Worm (Caenorhabditis elegans) whole organism, early embryonic: Measurements from ENCODE around the gene cyk-7.

Source experiments
- B0310.2 ChIP-seq: sonication (generic microtip); optimal IDR thresholded peaks from 2 replicates; lab custom pipeline; 2016; ENCODE audit warnings: mild to moderate bottlenecking, missing genetic modification characterization, missing compliant biosample characterization
- F13C5.2 ChIP-seq: sonication (generic microtip); optimal IDR thresholded peaks from 2 replicates; lab custom pipeline; 2017; ENCODE audit warnings: mild to moderate bottlenecking, missing genetic modification characterization, inconsistent platforms, missing compliant biosample characterization
- aly-1 ChIP-seq: sonication (generic microtip); optimal IDR thresholded peaks from 2 replicates; lab custom pipeline; 2016; ENCODE audit warnings: missing genetic modification characterization, missing compliant biosample characterization
- ama-1 ChIP-seq: fragments of 150-350 bp; optimal IDR thresholded peaks from 2 replicates; lab custom pipeline; 2014
- ceh-13 ChIP-seq: fragments of 200-800 bp; sonication (Bioruptor generic); optimal IDR thresholded peaks from 2 replicates; lab custom pipeline; 2018; ENCODE audit warnings: mild to moderate bottlenecking, missing genetic modification characterization, missing compliant biosample characterization
- ceh-36 ChIP-seq: sonication (generic microtip); optimal IDR thresholded peaks from 2 replicates; lab custom pipeline; 2016; ENCODE audit warnings: missing genetic modification characterization, inconsistent platforms, missing compliant biosample characterization
- ets-7 ChIP-seq: sonication (generic microtip); optimal IDR thresholded peaks from 2 replicates; lab custom pipeline; 2016; ENCODE audit warnings: missing genotype, missing genetic modification characterization, missing compliant biosample characterization
- flt-1 ChIP-seq: fragments of 200-800 bp; sonication (Bioruptor generic); IDR thresholded peaks from 2 replicates; pipeline ENCODE4 v1.3.6; 2022; ENCODE audit warnings: missing genetic modification characterization, missing compliant biosample characterization
- hmbx-1 ChIP-seq: sonication (generic microtip); optimal IDR thresholded peaks from 2 replicates; lab custom pipeline; 2016; ENCODE audit warnings: mild to moderate bottlenecking, missing genetic modification characterization, missing compliant biosample characterization
- hmg-4 ChIP-seq: fragments of 200-800 bp; sonication (Bioruptor generic); optimal IDR thresholded peaks from 2 replicates; lab custom pipeline; 2018; ENCODE audit warnings: mild to moderate bottlenecking, missing genetic modification characterization, missing compliant biosample characterization
- hnd-1 ChIP-seq: sonication (generic microtip); optimal IDR thresholded peaks from 2 replicates; lab custom pipeline; 2016; ENCODE audit warnings: missing genetic modification characterization, missing compliant biosample characterization
- pes-1 ChIP-seq: fragments of 200-800 bp; sonication (Bioruptor generic); IDR thresholded peaks from 2 replicates; pipeline ENCODE4 v1.3.6; 2022; ENCODE audit warnings: missing genetic modification reagents, missing genetic modification characterization, missing compliant biosample characterization
- scrt-1 ChIP-seq: fragments of 200-800 bp; sonication (Bioruptor generic); IDR thresholded peaks from 2 replicates; pipeline ENCODE4 v1.3.6; 2022; ENCODE audit warnings: missing genetic modification characterization, missing compliant biosample characterization
- sea-1 ChIP-seq: fragments of 200-800 bp; sonication (Bioruptor generic); conservative IDR thresholded peaks from 2 replicates; pipeline ENCODE4 v1.3.6; 2022; ENCODE audit warnings: missing genetic modification characterization, missing compliant biosample characterization
- tbx-11 ChIP-seq: fragments of 200-800 bp; sonication (Bioruptor generic); IDR thresholded peaks from 2 replicates; pipeline ENCODE4 v1.3.6; 2022; ENCODE audit warnings: missing genetic modification characterization, missing compliant biosample characterization
- tbx-37 ChIP-seq: fragments of 200-800 bp; sonication (Bioruptor generic); conservative IDR thresholded peaks from 2 replicates; pipeline ENCODE4 v1.3.6; 2022; ENCODE audit warnings: missing genetic modification reagents, missing genetic modification characterization, missing compliant biosample characterization
- tra-4 ChIP-seq: sonication (generic microtip); optimal IDR thresholded peaks from 2 replicates; lab custom pipeline; 2017; ENCODE audit warnings: missing genetic modification characterization, missing compliant biosample characterization

The cyk-7 gene

ce11 chrIII:7775983-7776440 lies 19.2 kb downstream of the cyk-7 start, which contains the start of gene bath-15:
TSS of gene bath-15 (minus strand) at chrIII:7776033.
- TF ChIP-seq hmbx-1 (tag; lab: Kevin White, UChicago), result no peak
- TF ChIP-seq aly-1, result no peak
- TF ChIP-seq tra-4 (tag; lab: Kevin White, UChicago), result no peak
- TF ChIP-seq flt-1 (GFP tag; lab: Robert Waterston, UW), result no peak
- TF ChIP-seq B0310.2 (tag; lab: Kevin White, UChicago), result no peak
- TF ChIP-seq tbx-37, result no peak
- TF ChIP-seq ceh-13 (GFP tag; lab: Kevin White, UChicago), result no peak
- TF ChIP-seq ceh-36 (tag; lab: Kevin White, UChicago), result no peak
- no peak for TF ChIP-seq ama-1 (lab: Kevin White, UChicago)
- no peak for TF ChIP-seq sea-1 (GFP tag; lab: Robert Waterston, UW)

ce11 chrIII:7773791-7774190 lies 21.4 kb downstream of the cyk-7 start:
- TF ChIP-seq ceh-13 (GFP tag; lab: Kevin White, UChicago) (no peak), hmg-4 (GFP tag; lab: Kevin White, UChicago) (no peak), flt-1 (GFP tag; lab: Robert Waterston, UW) (no peak), pes-1 (GFP tag; lab: Robert Waterston, UW) (no peak), sea-1 (GFP tag; lab: Robert Waterston, UW) (no peak), F13C5.2 (no peak), ceh-36 (tag; lab: Kevin White, UChicago) (no peak), tbx-11 (GFP tag; lab: Robert Waterston, UW) (no peak), hmbx-1 (tag; lab: Kevin White, UChicago) (no peak), aly-1 (no peak)

- TF ChIP-seq hmbx-1 (tag; lab: Kevin White, UChicago), result no peak
- TF ChIP-seq tbx-37, result no peak
- TF ChIP-seq F13C5.2, result no peak
- TF ChIP-seq aly-1, result no peak
- TF ChIP-seq ceh-36 (tag; lab: Kevin White, UChicago), result no peak
- no peak for TF ChIP-seq tra-4 (tag; lab: Kevin White, UChicago)
- no peak for TF ChIP-seq scrt-1
- no peak for TF ChIP-seq hmg-4 (GFP tag; lab: Kevin White, UChicago)
- TF ChIP-seq flt-1 (GFP tag; lab: Robert Waterston, UW), result no peak
- no peak for TF ChIP-seq hnd-1 (tag; lab: Kevin White, UChicago)
- no peak for TF ChIP-seq sea-1 (GFP tag; lab: Robert Waterston, UW)
- TF ChIP-seq ets-7 (tag; lab: Kevin White, UChicago), result no peak
- TF ChIP-seq tbx-11 (GFP tag; lab: Robert Waterston, UW), result no peak
- TF ChIP-seq pes-1 (GFP tag; lab: Robert Waterston, UW), result no peak
- TF ChIP-seq B0310.2 (tag; lab: Kevin White, UChicago), result no peak
- TF ChIP-seq ceh-13 (GFP tag; lab: Kevin White, UChicago), result no peak
- TF ChIP-seq ama-1 (lab: Kevin White, UChicago), result no peak
These were observed 22.3 kb downstream of the cyk-7 start, which contains the start of the genes ZK686.6 and ZK686.1 for ce11 chrIII:7772901-7773300. TSS of gene ZK686.6 (minus strand) at chrIII:7773001. TSS of gene ZK686.1 (plus strand) at chrIII:7773134.

- TF ChIP-seq pes-1 (GFP tag; lab: Robert Waterston, UW) (0 out of 2 replicates have a peak, but pooled peaks have one; percentile 24), flt-1 (GFP tag; lab: Robert Waterston, UW) (0 out of 2 replicates have a peak, but pooled peaks have one; percentile 15)
These were observed 24.2 kb downstream of the cyk-7 start for ce11 chrIII:7770986-7771385.

ce11 chrIII:7769965-7770364 lies 25.2 kb downstream of the cyk-7 start, which contains the start of gene snu-23:
TSS of gene snu-23 (minus strand) at chrIII:7770120.
- TF ChIP-seq tra-4 (tag; lab: Kevin White, UChicago) (no peak), B0310.2 (tag; lab: Kevin White, UChicago) (no peak), hmg-4 (GFP tag; lab: Kevin White, UChicago) (no peak), tbx-11 (GFP tag; lab: Robert Waterston, UW) (no peak), tbx-37 (no peak), aly-1 (no peak), ceh-36 (tag; lab: Kevin White, UChicago) (no peak), ama-1 (lab: Kevin White, UChicago) (no peak), hmbx-1 (tag; lab: Kevin White, UChicago) (no peak), hnd-1 (tag; lab: Kevin White, UChicago) (no peak), sea-1 (GFP tag; lab: Robert Waterston, UW) (no peak), pes-1 (GFP tag; lab: Robert Waterston, UW) (no peak), ceh-13 (GFP tag; lab: Kevin White, UChicago) (no peak), ets-7 (tag; lab: Kevin White, UChicago) (no peak), flt-1 (GFP tag; lab: Robert Waterston, UW) (no peak)

ce11 chrIII:7768963-7769362 lies 26.2 kb downstream of the cyk-7 start, which contains the start of gene ZK686.3:
TSS of gene ZK686.3 (minus strand) at chrIII:7769063.
- TF ChIP-seq sea-1 (GFP tag; lab: Robert Waterston, UW), result no peak
- TF ChIP-seq flt-1 (GFP tag; lab: Robert Waterston, UW), result no peak
- TF ChIP-seq hmg-4 (GFP tag; lab: Kevin White, UChicago), result no peak
- no peak for TF ChIP-seq ama-1 (lab: Kevin White, UChicago)
- TF ChIP-seq hnd-1 (tag; lab: Kevin White, UChicago), result no peak
- TF ChIP-seq ceh-13 (GFP tag; lab: Kevin White, UChicago), result no peak
- no peak for TF ChIP-seq F13C5.2

- TF ChIP-seq pes-1 (GFP tag; lab: Robert Waterston, UW), result no peak
- TF ChIP-seq ceh-36 (tag; lab: Kevin White, UChicago), result no peak
- TF ChIP-seq tbx-37, result no peak
- no peak for TF ChIP-seq F13C5.2
- no peak for TF ChIP-seq aly-1
- TF ChIP-seq sea-1 (GFP tag; lab: Robert Waterston, UW), result no peak
- no peak for TF ChIP-seq hnd-1 (tag; lab: Kevin White, UChicago)
- no peak for TF ChIP-seq hmg-4 (GFP tag; lab: Kevin White, UChicago)
- no peak for TF ChIP-seq B0310.2 (tag; lab: Kevin White, UChicago)
- no peak for TF ChIP-seq flt-1 (GFP tag; lab: Robert Waterston, UW)
- TF ChIP-seq ama-1 (lab: Kevin White, UChicago), result no peak
- TF ChIP-seq ceh-13 (GFP tag; lab: Kevin White, UChicago), result no peak
- TF ChIP-seq ets-7 (tag; lab: Kevin White, UChicago), result no peak
These were observed 27.8 kb downstream of the cyk-7 start, which contains the start of gene ZK686.5 for ce11 chrIII:7767415-7767814. TSS of gene ZK686.5 (minus strand) at chrIII:7767515.
